Worm (Caenorhabditis elegans) whole organism, L2 larva: ENCODE measurements around the gene tpa-1.
"Not testable (repeated sequence)": the region's sequence is repeated elsewhere in the genome, so short reads cannot be mapped to it uniquely, and the experiment has no call there.

Source experiments
- F13H6.1 ChIP-seq: sonication (generic microtip); optimal IDR thresholded peaks from 2 replicates; lab custom pipeline; 2016; ENCODE audit warnings: missing genetic modification characterization, missing compliant biosample characterization
- R02D3.7 ChIP-seq: fragments of 150-350 bp; optimal IDR thresholded peaks from 2 replicates; lab custom pipeline; 2014; ENCODE audit warnings: missing biosample characterization, missing genetic modification characterization
- ZK546.5 ChIP-seq: sonication (generic microtip); optimal IDR thresholded peaks from 2 replicates; lab custom pipeline; 2017; ENCODE audit warnings: missing biosample characterization, missing genetic modification characterization
- aly-2 ChIP-seq: fragments of 150-350 bp; optimal IDR thresholded peaks from 2 replicates; lab custom pipeline; 2014; ENCODE audit warnings: missing biosample characterization, missing genetic modification characterization
- ceh-82 ChIP-seq: fragments of 150-350 bp; optimal IDR thresholded peaks from 2 replicates; lab custom pipeline; 2014; ENCODE audit warnings: missing biosample characterization, missing genetic modification characterization
- dmd-4 ChIP-seq: sonication (generic microtip); optimal IDR thresholded peaks from 2 replicates; lab custom pipeline; 2017; ENCODE audit warnings: missing biosample characterization, missing genetic modification characterization
- elt-1 ChIP-seq: fragments of 150-350 bp; optimal IDR thresholded peaks from 2 replicates; lab custom pipeline; 2014; ENCODE audit warnings: missing biosample characterization, missing genetic modification characterization
- elt-3 ChIP-seq: sonication (generic microtip); optimal IDR thresholded peaks from 2 replicates; lab custom pipeline; 2017; ENCODE audit warnings: missing biosample characterization, missing genetic modification characterization
- fos-1 ChIP-seq: fragments of 150-350 bp; optimal IDR thresholded peaks from 2 replicates; lab custom pipeline; 2014; ENCODE audit warnings: missing biosample characterization, missing genetic modification characterization
- gmeb-1 ChIP-seq: fragments of 150-350 bp; optimal IDR thresholded peaks from 2 replicates; lab custom pipeline; 2014; ENCODE audit warnings: missing biosample characterization, missing genetic modification characterization
- lin-11 ChIP-seq: fragments of 150-350 bp; sonication (generic microtip); optimal IDR thresholded peaks from 2 replicates; lab custom pipeline; 2014; ENCODE audit warnings: missing biosample characterization, missing genetic modification characterization, inconsistent platforms, mixed read lengths
- lin-13 ChIP-seq: fragments of 150-350 bp; optimal IDR thresholded peaks from 2 replicates; lab custom pipeline; 2014; ENCODE audit warnings: missing biosample characterization, missing genetic modification reagents, missing genetic modification characterization
- lin-39 ChIP-seq: fragments of 150-350 bp; optimal IDR thresholded peaks from 2 replicates; lab custom pipeline; 2014; ENCODE audit warnings: missing biosample characterization, missing genetic modification reagents, missing genetic modification characterization
- lsy-2 ChIP-seq, 2 experiments: fragments of 150-350 bp in 1 of 2; sonication (generic microtip) in 1 of 2; optimal IDR thresholded peaks; 2 replicates each; lab custom pipeline; 2014 to 2017; ENCODE audit warnings: missing biosample characterization in 2 of 2, missing genetic modification characterization in 2 of 2
- mbf-1 ChIP-seq: sonication (generic microtip); optimal IDR thresholded peaks from 2 replicates; lab custom pipeline; 2017; ENCODE audit warnings: missing biosample characterization, missing genetic modification characterization
- mdl-1 ChIP-seq, 2 experiments: fragments of 150-350 bp in 1 of 2; sonication (generic microtip) in 1 of 2; optimal IDR thresholded peaks; 2 replicates each; lab custom pipeline; 2017; ENCODE audit warnings: missing biosample characterization in 2 of 2, missing genetic modification characterization in 2 of 2
- nhr-10 ChIP-seq: sonication (generic microtip); optimal IDR thresholded peaks from 2 replicates; lab custom pipeline; 2017; ENCODE audit warnings: missing biosample characterization, missing genetic modification characterization
- nhr-11 ChIP-seq: fragments of 150-350 bp; optimal IDR thresholded peaks from 2 replicates; lab custom pipeline; 2014; ENCODE audit warnings: missing biosample characterization, missing genetic modification characterization
- nhr-12 ChIP-seq: fragments of 150-350 bp; optimal IDR thresholded peaks from 2 replicates; lab custom pipeline; 2014; ENCODE audit warnings: missing biosample characterization, missing genetic modification characterization
- nhr-129 ChIP-seq: fragments of 150-350 bp; optimal IDR thresholded peaks from 2 replicates; lab custom pipeline; 2014; ENCODE audit warnings: missing biosample characterization, missing genetic modification characterization
- nhr-21 ChIP-seq: fragments of 150-350 bp; optimal IDR thresholded peaks from 2 replicates; lab custom pipeline; 2014; ENCODE audit warnings: missing biosample characterization, missing genetic modification characterization
- nhr-23 ChIP-seq: fragments of 150-350 bp; optimal IDR thresholded peaks from 2 replicates; lab custom pipeline; 2014; ENCODE audit warnings: missing biosample characterization, missing genetic modification reagents, missing genetic modification characterization
- nhr-25 ChIP-seq: fragments of 150-350 bp; sonication (generic microtip); optimal IDR thresholded peaks from 3 replicates; lab custom pipeline; 2014; ENCODE audit warnings: missing biosample characterization, missing genetic modification characterization
- nhr-6 ChIP-seq: fragments of 150-350 bp; optimal IDR thresholded peaks from 2 replicates; lab custom pipeline; 2014; ENCODE audit warnings: missing biosample characterization, missing genetic modification characterization
- nhr-77 ChIP-seq: fragments of 150-350 bp; optimal IDR thresholded peaks from 2 replicates; lab custom pipeline; 2014; ENCODE audit warnings: missing biosample characterization, missing genetic modification characterization
- peb-1 ChIP-seq: fragments of 150-350 bp; optimal IDR thresholded peaks from 2 replicates; lab custom pipeline; 2014; ENCODE audit warnings: missing biosample characterization, missing genetic modification characterization
- skn-1 ChIP-seq: sonication (generic microtip); optimal IDR thresholded peaks from 2 replicates; lab custom pipeline; 2017; ENCODE audit warnings: missing biosample characterization, missing genetic modification characterization
- sma-3 ChIP-seq: sonication (generic microtip); optimal IDR thresholded peaks from 2 replicates; lab custom pipeline; 2016; ENCODE audit warnings: missing genetic modification reagents, missing genetic modification characterization, missing compliant biosample characterization
- sma-9 ChIP-seq, 2 experiments: fragments of 150-350 bp in 1 of 2; sonication (generic microtip) in 1 of 2; optimal IDR thresholded peaks; 2 replicates each; lab custom pipeline; 2014 to 2016; ENCODE audit warnings: missing genetic modification characterization in 2 of 2, mild to moderate bottlenecking in 1 of 2, missing biosample characterization in 1 of 2, missing compliant biosample characterization in 1 of 2, missing genetic modification reagents in 1 of 2, moderate library complexity in 1 of 2
- snpc-4 ChIP-seq: fragments of 150-350 bp; optimal IDR thresholded peaks from 2 replicates; lab custom pipeline; 2014; ENCODE audit warnings: missing biosample characterization, missing genetic modification characterization
- unc-39 ChIP-seq: fragments of 150-350 bp; optimal IDR thresholded peaks from 2 replicates; lab custom pipeline; 2014; ENCODE audit warnings: missing biosample characterization, missing genetic modification characterization
- unc-55 ChIP-seq: fragments of 150-350 bp; sonication (generic microtip); optimal IDR thresholded peaks from 3 replicates; lab custom pipeline; 2014; ENCODE audit warnings: missing biosample characterization, missing genetic modification reagents, missing genetic modification characterization
- unc-62 ChIP-seq: fragments of 150-350 bp; optimal IDR thresholded peaks from 2 replicates; lab custom pipeline; 2014; ENCODE audit warnings: missing biosample characterization, missing genetic modification reagents, missing genetic modification characterization
- zag-1 ChIP-seq: fragments of 150-350 bp; optimal IDR thresholded peaks from 2 replicates; lab custom pipeline; 2014; ENCODE audit warnings: missing biosample characterization, missing genetic modification characterization
- ztf-1 ChIP-seq: fragments of 200-800 bp; sonication (Bioruptor generic); conservative IDR thresholded peaks from 2 replicates; pipeline ENCODE4 v1.3.6; 2022; ENCODE audit warnings: missing genetic modification characterization, missing compliant biosample characterization
- ztf-11 ChIP-seq: sonication (generic microtip); optimal IDR thresholded peaks from 2 replicates; lab custom pipeline; 2017; ENCODE audit warnings: missing biosample characterization, missing genetic modification characterization

Gene tpa-1

ce11 chrIV:109307-109706, 17.5 kb downstream of the tpa-1 start, which contains the start of gene B0545.4:
Gene B0545.4 (minus strand): TSS chrIV:109407.
- TF ChIP-seq peb-1 (tag; lab: Kevin White, UChicago) = no peak
- TF ChIP-seq R02D3.7 (tag; lab: Kevin White, UChicago) = no peak
- no peak for TF ChIP-seq F13H6.1 (tag; lab: Kevin White, UChicago)
- TF ChIP-seq elt-1 (tag; lab: Kevin White, UChicago) = no peak
- TF ChIP-seq lin-13 = no peak
- no peak for TF ChIP-seq gmeb-1
- no peak for TF ChIP-seq nhr-10 (tag; lab: Kevin White, UChicago)
- TF ChIP-seq lin-11 (tag; lab: Kevin White, UChicago) = no peak
- TF ChIP-seq nhr-129 (tag; lab: Kevin White, UChicago) = no peak
- TF ChIP-seq lsy-2 (tag; optimal IDR thresholded peaks at IDR 0.05; lab: Kevin White, UChicago) = no peak
- TF ChIP-seq ztf-11 (tag; lab: Kevin White, UChicago) = no peak
- no peak for TF ChIP-seq unc-55 (GFP tag; lab: Kevin White, UChicago)
- TF ChIP-seq ZK546.5 = no peak
- TF ChIP-seq nhr-23 = no peak
- TF ChIP-seq, all 48 proteins: peak for 0

ce11 chrIV:111377-111776, 19.6 kb downstream of the tpa-1 start, which contains the start of gene F29C4.4:
Gene F29C4.4 (plus strand): TSS chrIV:111677.
- not testable (repeated sequence) for TF ChIP-seq ztf-1 (GFP tag; lab: Robert Waterston, UW); dmd-4 (tag; lab: Kevin White, UChicago); lin-39 (tag; lab: Kevin White, UChicago)

- TF ChIP-seq ZK546.5 = no peak
- TF ChIP-seq aly-2 (tag; lab: Kevin White, UChicago) = no peak
- TF ChIP-seq mdl-1 (tag; optimal IDR thresholded peaks at IDR 0.05; lab: Kevin White, UChicago) = no peak
- no peak for TF ChIP-seq unc-39 (tag; lab: Kevin White, UChicago)
- no peak for TF ChIP-seq peb-1 (tag; lab: Kevin White, UChicago)
- TF ChIP-seq sma-3 = no peak
- TF ChIP-seq sma-9 (GFP tag; optimal IDR thresholded peaks at IDR 0.05; lab: Kevin White, UChicago) = no peak
- TF ChIP-seq sma-9 (tag; optimal IDR thresholded peaks at IDR 0.05; lab: Kevin White, UChicago) = no peak
- no peak for TF ChIP-seq ceh-82
- TF ChIP-seq nhr-25 = no peak
- no peak for TF ChIP-seq ztf-1 (GFP tag; lab: Robert Waterston, UW)
- no peak for TF ChIP-seq elt-3
- no peak for TF ChIP-seq skn-1 (tag; lab: Kevin White, UChicago)
- no peak for TF ChIP-seq nhr-12 (tag; lab: Kevin White, UChicago)
- TF ChIP-seq snpc-4 = no peak
- no peak for TF ChIP-seq unc-62 (GFP tag; lab: Kevin White, UChicago)
- no peak for TF ChIP-seq nhr-11 (tag; lab: Kevin White, UChicago)
- no peak for TF ChIP-seq unc-55 (GFP tag; lab: Kevin White, UChicago)
- no peak for TF ChIP-seq fos-1
- no peak for TF ChIP-seq lin-39 (tag; lab: Kevin White, UChicago)
Measured at ce11 chrIV:118786-119185, 27.0 kb downstream of the tpa-1 start.

ce11 chrIV:119792-120191, 28.0 kb downstream of the tpa-1 start:
- TF ChIP-seq nhr-11 (tag; lab: Kevin White, UChicago) = no peak
- no peak for TF ChIP-seq dmd-4 (tag; lab: Kevin White, UChicago)
- no peak for TF ChIP-seq lin-39 (tag; lab: Kevin White, UChicago)
- TF ChIP-seq mdl-1 (tag; optimal IDR thresholded peaks at IDR 0.05; lab: Kevin White, UChicago) = no peak
- TF ChIP-seq skn-1 (tag; lab: Kevin White, UChicago) = no peak
- TF ChIP-seq ZK546.5 = no peak
- no peak for TF ChIP-seq elt-3
- no peak for TF ChIP-seq zag-1 (tag; lab: Kevin White, UChicago)
- TF ChIP-seq nhr-23 = no peak
- TF ChIP-seq nhr-21 (tag; lab: Kevin White, UChicago) = no peak
- no peak for TF ChIP-seq elt-1 (tag; lab: Kevin White, UChicago)
- TF ChIP-seq mbf-1 (tag; lab: Kevin White, UChicago) = no peak
- TF ChIP-seq nhr-77 = no peak
- no peak for TF ChIP-seq lsy-2 (tag; optimal IDR thresholded peaks at IDR 0.05; lab: Kevin White, UChicago)
- TF ChIP-seq nhr-6 (tag; lab: Kevin White, UChicago) = no peak
- TF ChIP-seq lin-13 = no peak
- no peak for TF ChIP-seq ztf-11 (tag; lab: Kevin White, UChicago)
- no peak for TF ChIP-seq nhr-10 (tag; lab: Kevin White, UChicago)
